Fruit fly (Drosophila melanogaster) whole organism, embryonic: Measurements from ENCODE around the gene gl.

ENCODE experiments used
- Adf1 ChIP-seq: fragments of 200-800 bp; sonication (Bioruptor generic); IDR thresholded peaks from 2 replicates; pipeline ENCODE4 v1.3.6; 2022; ENCODE audit warnings: missing biosample characterization, missing genetic modification characterization
- BEAF-32 ChIP-seq: fragments of 200-800 bp; sonication (Bioruptor generic); optimal IDR thresholded peaks from 3 replicates; lab custom pipeline; 2017; ENCODE audit warnings: missing biosample characterization, missing genetic modification characterization, mild to moderate bottlenecking, moderate library complexity, missing genetic modification reagents
- CG12769 ChIP-seq: fragments of 200-800 bp; sonication (Bioruptor generic); optimal IDR thresholded peaks from 2 replicates; lab custom pipeline; 2019; ENCODE audit warnings: missing biosample characterization, mild to moderate bottlenecking, missing genetic modification characterization, moderate library complexity
- CG13123 ChIP-seq: fragments of 200-800 bp; sonication (Bioruptor generic); optimal IDR thresholded peaks from 2 replicates; lab custom pipeline; 2016; ENCODE audit warnings: missing biosample characterization, missing genetic modification characterization
- CG13287 ChIP-seq: fragments of 200-800 bp; sonication (Bioruptor generic); IDR thresholded peaks from 2 replicates; pipeline ENCODE4 v1.3.6; 2022; ENCODE audit warnings: missing biosample characterization, missing genetic modification characterization; ENCODE audit not compliant: partially characterized antibody
- CG14050 ChIP-seq: fragments of 200-800 bp; sonication (Bioruptor generic); IDR thresholded peaks from 3 replicates; pipeline ENCODE4 v1.3.6; 2022; ENCODE audit warnings: missing biosample characterization, missing genetic modification characterization
- CG14441 ChIP-seq: fragments of 200-800 bp; sonication (Bioruptor generic); IDR thresholded peaks from 2 replicates; pipeline ENCODE4 v1.3.6; 2022; ENCODE audit warnings: missing biosample characterization, missing genetic modification characterization
- CG16815 ChIP-seq: fragments of 200-800 bp; sonication (Bioruptor generic); optimal IDR thresholded peaks from 3 replicates; lab custom pipeline; 2017; ENCODE audit warnings: missing biosample characterization, mild to moderate bottlenecking, missing genetic modification characterization
- CG17829 ChIP-seq: fragments of 200-800 bp; optimal IDR thresholded peaks from 2 replicates; lab custom pipeline; 2019; ENCODE audit warnings: missing biosample characterization, mild to moderate bottlenecking, missing genetic modification characterization, moderate library complexity
- CG18011 ChIP-seq: fragments of 200-800 bp; sonication (Bioruptor generic); optimal IDR thresholded peaks from 2 replicates; lab custom pipeline; 2017; ENCODE audit warnings: missing biosample characterization, missing genetic modification characterization, mild to moderate bottlenecking, moderate library complexity, missing genotype
- CG18764 ChIP-seq: fragments of 200-800 bp; sonication (Bioruptor generic); optimal IDR thresholded peaks from 3 replicates; lab custom pipeline; 2016; ENCODE audit warnings: missing biosample characterization, missing genetic modification characterization
- CG3838 ChIP-seq: fragments of 200-800 bp; sonication (Bioruptor generic); optimal IDR thresholded peaks from 3 replicates; lab custom pipeline; 2016; ENCODE audit warnings: missing biosample characterization, missing genetic modification characterization
- CG4820 ChIP-seq: fragments of 200-800 bp; sonication (Bioruptor generic); optimal IDR thresholded peaks from 3 replicates; lab custom pipeline; 2016; ENCODE audit warnings: missing biosample characterization, missing genetic modification characterization
- CG7987 ChIP-seq: fragments of 200-800 bp; sonication (Bioruptor generic); optimal IDR thresholded peaks from 2 replicates; lab custom pipeline; 2018; ENCODE audit warnings: missing biosample characterization, mild to moderate bottlenecking, missing genetic modification characterization, moderate library complexity
- CG8924 ChIP-seq: fragments of 200-800 bp; optimal IDR thresholded peaks from 3 replicates; lab custom pipeline; 2019; ENCODE audit warnings: missing biosample characterization, mild to moderate bottlenecking, missing genetic modification characterization, moderate library complexity
- CHES-1-like ChIP-seq: fragments of 200-800 bp; sonication (Bioruptor generic); optimal IDR thresholded peaks from 2 replicates; lab custom pipeline; 2016; ENCODE audit warnings: missing biosample characterization, missing genetic modification characterization
- CTCF ChIP-seq: fragments of 200-800 bp; sonication (Bioruptor generic); optimal IDR thresholded peaks from 2 replicates; lab custom pipeline; 2017; ENCODE audit warnings: missing biosample characterization, mild to moderate bottlenecking, missing genetic modification characterization, moderate library complexity
- CkIIα-i1 ChIP-seq: fragments of 200-800 bp; sonication (Bioruptor generic); IDR thresholded peaks from 2 replicates; pipeline ENCODE4 v1.3.6; 2022; ENCODE audit warnings: missing biosample characterization, missing genetic modification characterization
- Dfd ChIP-seq, 2 experiments: fragments of >200 bp; optimal IDR thresholded peaks; 2 replicates each; lab custom pipeline; 2017; ENCODE audit warnings: missing biosample characterization in 2 of 2, missing genetic modification characterization in 2 of 2
- Doc2 ChIP-seq: fragments of 200-800 bp; sonication (Bioruptor generic); IDR thresholded peaks from 2 replicates; pipeline ENCODE4 v1.3.6; 2022; ENCODE audit warnings: missing biosample characterization, missing genetic modification characterization
- Eip74EF ChIP-seq, 2 experiments: fragments of 200-800 bp in 1 of 2; fragments of >200 bp in 1 of 2; sonication (Bioruptor generic) in 1 of 2; optimal IDR thresholded peaks; 2 replicates each; lab custom pipeline; 2017 to 2019; ENCODE audit warnings: missing biosample characterization in 2 of 2, missing genetic modification characterization in 2 of 2, mild to moderate bottlenecking in 1 of 2, moderate library complexity in 1 of 2
- Fer1 ChIP-seq: fragments of 200-800 bp; sonication (Bioruptor generic); optimal IDR thresholded peaks from 2 replicates; lab custom pipeline; 2017; ENCODE audit warnings: missing biosample characterization, mild to moderate bottlenecking, missing genetic modification characterization
- Hsf ChIP-seq: fragments of 200-800 bp; sonication (Bioruptor generic); optimal IDR thresholded peaks from 3 replicates; lab custom pipeline; 2016; ENCODE audit warnings: missing biosample characterization, missing genetic modification characterization
- Mes4 ChIP-seq: fragments of 200-800 bp; sonication (Bioruptor generic); optimal IDR thresholded peaks from 2 replicates; lab custom pipeline; 2016; ENCODE audit warnings: missing biosample characterization, missing genetic modification characterization
- Myb ChIP-seq: fragments of 200-800 bp; sonication (Bioruptor generic); optimal IDR thresholded peaks from 2 replicates; lab custom pipeline; 2016; ENCODE audit warnings: missing biosample characterization, missing genetic modification characterization
- Nf-YA ChIP-seq: fragments of 200-800 bp; sonication (Bioruptor generic); IDR thresholded peaks from 2 replicates; pipeline ENCODE4 v1.3.6; 2022; ENCODE audit warnings: missing biosample characterization, missing genetic modification characterization
- Nf-YB ChIP-seq: fragments of 200-800 bp; sonication (Bioruptor generic); optimal IDR thresholded peaks from 3 replicates; lab custom pipeline; 2019; ENCODE audit warnings: missing biosample characterization, mild to moderate bottlenecking, missing genetic modification characterization, moderate library complexity
- Oli ChIP-seq: fragments of 200-800 bp; sonication (Bioruptor generic); optimal IDR thresholded peaks from 2 replicates; lab custom pipeline; 2018; ENCODE audit warnings: missing biosample characterization, mild to moderate bottlenecking, missing genetic modification characterization, moderate library complexity
- Opbp ChIP-seq: fragments of 200-800 bp; sonication (Bioruptor generic); IDR thresholded peaks from 3 replicates; pipeline ENCODE4 v1.3.6; 2022; ENCODE audit warnings: missing biosample characterization, missing genetic modification characterization; ENCODE audit not compliant: partially characterized antibody
- PHDP ChIP-seq: fragments of 200-800 bp; sonication (Bioruptor generic); optimal IDR thresholded peaks from 3 replicates; lab custom pipeline; 2018; ENCODE audit warnings: missing biosample characterization, mild to moderate bottlenecking, missing genetic modification characterization, moderate library complexity
- Sox100B ChIP-seq: fragments of 200-800 bp; sonication (Bioruptor generic); optimal IDR thresholded peaks from 3 replicates; lab custom pipeline; 2018; ENCODE audit warnings: missing biosample characterization, mild to moderate bottlenecking, missing genetic modification characterization
- Usf ChIP-seq: fragments of 200-800 bp; sonication (Bioruptor generic); optimal IDR thresholded peaks from 2 replicates; lab custom pipeline; 2017; ENCODE audit warnings: missing genotype, missing biosample characterization, missing genetic modification characterization
- ac ChIP-seq: fragments of 200-800 bp; sonication (Bioruptor generic); optimal IDR thresholded peaks from 3 replicates; lab custom pipeline; 2017; ENCODE audit warnings: missing biosample characterization, mild to moderate bottlenecking, missing genetic modification characterization
- bab2 ChIP-seq: fragments of 200-800 bp; sonication (Bioruptor generic); optimal IDR thresholded peaks from 2 replicates; lab custom pipeline; 2016; ENCODE audit warnings: missing biosample characterization, missing genetic modification characterization
- bcd ChIP-seq: fragments of 200-800 bp; sonication (Bioruptor generic); optimal IDR thresholded peaks from 2 replicates; lab custom pipeline; 2017; ENCODE audit warnings: missing biosample characterization, mild to moderate bottlenecking, missing genetic modification characterization
- cas ChIP-seq: fragments of 200-800 bp; sonication (Bioruptor generic); IDR thresholded peaks from 2 replicates; pipeline ENCODE4 v1.3.6; 2022; ENCODE audit warnings: missing biosample characterization, missing genetic modification characterization
- caup ChIP-seq: fragments of 200-800 bp; sonication (Bioruptor generic); optimal IDR thresholded peaks from 3 replicates; lab custom pipeline; 2017; ENCODE audit warnings: missing biosample characterization, mild to moderate bottlenecking, missing genetic modification characterization, moderate library complexity; ENCODE audit not compliant: severe bottlenecking
- ems ChIP-seq: fragments of 200-800 bp; sonication (Bioruptor generic); optimal IDR thresholded peaks from 3 replicates; lab custom pipeline; 2016; ENCODE audit warnings: missing biosample characterization, missing genetic modification characterization
- fd64A ChIP-seq: fragments of 200-800 bp; sonication (Bioruptor generic); optimal IDR thresholded peaks from 3 replicates; lab custom pipeline; 2018; ENCODE audit warnings: missing biosample characterization, mild to moderate bottlenecking, missing genetic modification characterization
- gem ChIP-seq: fragments of 200-800 bp; sonication (Bioruptor generic); optimal IDR thresholded peaks from 2 replicates; lab custom pipeline; 2019; ENCODE audit warnings: missing biosample characterization, mild to moderate bottlenecking, missing genetic modification characterization, moderate library complexity
- klu ChIP-seq: fragments of 200-800 bp; sonication (Bioruptor generic); IDR thresholded peaks from 2 replicates; pipeline ENCODE4 v1.3.6; 2022; ENCODE audit warnings: missing biosample characterization, missing genetic modification characterization
- lilli ChIP-seq: fragments of 200-800 bp; sonication (Bioruptor generic); optimal IDR thresholded peaks from 3 replicates; lab custom pipeline; 2016; ENCODE audit warnings: missing biosample characterization, missing genetic modification characterization
- pan ChIP-seq, 4 experiments: fragments of >200 bp in 3 of 4; fragments of 200-800 bp in 1 of 4; sonication (Bioruptor generic) in 1 of 4; optimal IDR thresholded peaks in 3 of 4; IDR thresholded peaks in 1 of 4; 2 replicates each; pipeline versions ENCODE4 v1.3.6 to Lab custom; 2017 to 2022; ENCODE audit warnings: missing biosample characterization in 2 of 4, missing genetic modification characterization in 2 of 4, mixed read lengths in 1 of 4
- pum ChIP-seq: fragments of 200-800 bp; sonication (Bioruptor generic); optimal IDR thresholded peaks from 2 replicates; lab custom pipeline; 2016; ENCODE audit warnings: missing biosample characterization, missing genetic modification characterization
- so ChIP-seq: fragments of 200-800 bp; sonication (Bioruptor generic); IDR thresholded peaks from 3 replicates; pipeline ENCODE4 v1.3.6; 2022; ENCODE audit warnings: missing biosample characterization, missing genetic modification characterization
- sug ChIP-seq: fragments of 200-800 bp; optimal IDR thresholded peaks from 2 replicates; lab custom pipeline; 2019; ENCODE audit warnings: missing biosample characterization, mild to moderate bottlenecking, missing genetic modification characterization, moderate library complexity
- tio ChIP-seq: fragments of 200-800 bp; sonication (Bioruptor generic); optimal IDR thresholded peaks from 2 replicates; lab custom pipeline; 2017; ENCODE audit warnings: missing biosample characterization, missing genetic modification characterization, inconsistent platforms
- tll ChIP-seq, 2 experiments: fragments of 200-800 bp in 1 of 2; fragments of >200 bp in 1 of 2; sonication (Bioruptor generic) in 1 of 2; optimal IDR thresholded peaks; 2 replicates each; lab custom pipeline; 2017 to 2019; ENCODE audit warnings: missing biosample characterization in 2 of 2, missing genetic modification characterization in 2 of 2, mild to moderate bottlenecking in 1 of 2, moderate library complexity in 1 of 2
- yki ChIP-seq: fragments of >200 bp; optimal IDR thresholded peaks from 3 replicates; lab custom pipeline; 2018

gl gene

DNA sequence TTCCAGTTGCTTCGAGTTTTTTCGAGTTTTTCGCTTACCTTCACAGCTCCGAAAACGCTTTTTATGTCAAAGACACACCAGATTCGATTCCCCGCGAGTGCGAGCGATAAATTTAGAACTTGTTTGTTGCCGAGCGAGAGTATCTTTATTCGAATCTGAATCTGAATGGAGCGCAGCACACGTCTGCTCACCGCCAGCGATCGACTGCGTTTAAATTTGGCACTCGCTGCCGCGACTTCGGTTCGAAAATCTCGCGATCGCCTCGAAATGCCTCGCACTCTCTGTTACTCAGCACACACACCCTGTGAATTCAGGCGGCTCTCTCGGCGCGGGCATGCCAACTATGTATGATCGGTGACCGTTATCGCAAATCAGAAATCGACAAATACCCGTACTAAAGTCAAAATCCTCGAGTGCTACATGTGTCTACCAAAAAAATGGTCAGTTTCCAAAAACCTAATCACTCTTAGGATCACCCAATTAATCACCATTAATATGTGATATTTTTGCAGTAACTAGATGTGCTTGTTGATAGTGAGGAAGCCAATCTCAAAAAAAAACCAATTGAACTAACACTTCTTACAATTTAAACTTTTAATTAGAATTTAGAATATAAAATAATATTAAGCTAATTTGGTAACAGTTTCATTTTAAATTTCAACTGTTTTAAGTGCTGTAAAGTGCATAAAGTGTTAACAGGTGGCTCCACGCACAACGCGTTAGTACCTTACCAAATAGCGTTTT lies 26.6 kb upstream of the gl start, which contains the start of gene Vha100-2 (continued):
- TF ChIP-seq Eip74EF (GFP tag; optimal IDR thresholded peaks at IDR 0.05; lab: Kevin White, UChicago) (no peak), Nf-YB (GFP tag; lab: Kevin White, UChicago) (peak; percentile 36), PHDP (tag; lab: Kevin White, UChicago) (peak; percentile 33), tll (GFP tag; optimal IDR thresholded peaks at IDR 0.05; lab: Kevin White, UChicago) (peak in 1 of 2 experiments; percentile 4), pan (optimal IDR thresholded peaks at IDR 0.05; lab: Kevin White, UChicago) (no peak), pan (GFP tag; optimal IDR thresholded peaks at IDR 0.05 in 1 of 2, IDR thresholded peaks at IDR 0.05 in 1 of 2) (peak in 1 of 2 experiments; percentile 47), Sox100B (peak; percentile 39), CHES-1-like (GFP tag; lab: Kevin White, UChicago) (peak; percentile 28), Adf1 (peak; percentile 68; the same call in 1 of the 2 replicates), Oli (tag; lab: Kevin White, UChicago) (peak; percentile 23), CG8924 (tag; lab: Kevin White, UChicago) (peak; percentile 16), caup (GFP tag; lab: Kevin White, UChicago) (peak; percentile 41), ac (GFP tag; lab: Kevin White, UChicago) (no peak), pum (GFP tag; lab: Kevin White, UChicago) (no peak), Nf-YA (no peak), tio (GFP tag; lab: Kevin White, UChicago) (no peak), CG13287 (GFP tag; lab: Robert Waterston, UW) (peak; percentile 7; the same call in 1 of the 2 replicates), klu (GFP tag; lab: Robert Waterston, UW) (no peak), CG13123 (GFP tag; lab: Kevin White, UChicago) (no peak), CG18011 (GFP tag; lab: Kevin White, UChicago) (no peak), CG16815 (GFP tag; lab: Kevin White, UChicago) (no peak), CG4820 (GFP tag; lab: Kevin White, UChicago) (peak; percentile 19), Opbp (GFP tag; lab: Robert Waterston, UW) (peak; percentile 65; the same call in 2 of the 3 replicates), CG17829 (tag; lab: Kevin White, UChicago) (no peak), lilli (GFP tag; lab: Kevin White, UChicago) (no peak), Mes4 (GFP tag; lab: Kevin White, UChicago) (no peak), CG18764 (GFP tag; lab: Kevin White, UChicago) (no peak), ems (GFP tag; lab: Kevin White, UChicago) (no peak), bab2 (no peak), BEAF-32 (GFP tag; lab: Kevin White, UChicago) (peak; percentile 45), yki (lab: Kevin White, UChicago) (no peak), Doc2 (GFP tag; lab: Robert Waterston, UW) (no peak), Fer1 (peak; percentile 37), so (GFP tag; lab: Robert Waterston, UW) (peak; percentile 70; the same call in 2 of the 3 replicates), CG14441 (GFP tag; lab: Robert Waterston, UW) (peak; percentile 65), gem (no peak), cas (GFP tag; lab: Robert Waterston, UW) (0 out of 2 replicates have a peak, but pooled peaks have one; percentile 33), bcd (GFP tag; lab: Kevin White, UChicago) (peak; percentile 30), CG14050 (GFP tag; lab: Robert Waterston, UW) (no peak), fd64A (no peak), CG7987 (GFP tag; lab: Kevin White, UChicago) (peak; percentile 56), Hsf (no peak), sug (peak; percentile 18), CG3838 (GFP tag; lab: Kevin White, UChicago) (no peak), CkIIα-i1 (GFP tag; lab: Robert Waterston, UW) (no peak), Myb (GFP tag; lab: Kevin White, UChicago) (peak; percentile 97), Usf (no peak), CG12769 (tag; lab: Kevin White, UChicago) (peak; percentile 60), CTCF (GFP tag; lab: Kevin White, UChicago) (peak; percentile 39), Dfd (GFP tag; optimal IDR thresholded peaks at IDR 0.05; lab: Kevin White, UChicago) (no peak)
